Worm (Caenorhabditis elegans) whole organism, L4/young adult: Measurements from ENCODE around the gene C52A10.3.

Experiments used
- W03F9.2 ChIP-seq: fragments of 150-350 bp; optimal IDR thresholded peaks from 2 replicates; lab custom pipeline; 2014; ENCODE audit warnings: missing biosample characterization, missing genetic modification characterization
- dao-5 ChIP-seq: sonication (generic microtip); optimal IDR thresholded peaks from 2 replicates; lab custom pipeline; 2016; ENCODE audit warnings: missing genotype, missing genetic modification characterization, moderate library complexity, missing compliant biosample characterization
- him-1 ChIP-seq: sonication (generic microtip); optimal IDR thresholded peaks from 2 replicates; lab custom pipeline; 2016; ENCODE audit warnings: missing genotype, missing genetic modification reagents, missing genetic modification characterization, missing compliant biosample characterization

The C52A10.3 gene

ce11 chrV:5239404-5239803 lies at the start of gene C52A10.3:
Gene C52A10.3, minus strand, starts transcription at chrV:5239504.
- TF ChIP-seq W03F9.2 (tag; lab: Kevin White, UChicago) (no peak), him-1 (tag; lab: Kevin White, UChicago) (no peak), dao-5 (tag; lab: Kevin White, UChicago) (no peak)

- TF ChIP-seq dao-5 (tag; lab: Kevin White, UChicago) (no peak), W03F9.2 (tag; lab: Kevin White, UChicago) (no peak), him-1 (tag; lab: Kevin White, UChicago) (no peak)
These were observed 49.4 kb upstream of the C52A10.3 start for ce11 chrV:5288676-5289075.

ce11 chrV:5287273-5287672 lies 48.0 kb upstream of the C52A10.3 start, which contains the start of gene Y49G5A.1:
Gene Y49G5A.1, minus strand, starts transcription at chrV:5287373.
- TF ChIP-seq dao-5 (tag; lab: Kevin White, UChicago), result no peak
- no peak for TF ChIP-seq W03F9.2 (tag; lab: Kevin White, UChicago)
- TF ChIP-seq him-1 (tag; lab: Kevin White, UChicago), result no peak

- TF ChIP-seq dao-5 (tag; lab: Kevin White, UChicago) (no peak), W03F9.2 (tag; lab: Kevin White, UChicago) (no peak), him-1 (tag; lab: Kevin White, UChicago) (no peak)
These were observed 38.7 kb upstream of the C52A10.3 start, which contains the start of gene B0238.9 for ce11 chrV:5278001-5278400. Gene B0238.9, minus strand, starts transcription at chrV:5278101.

ce11 chrV:5275426-5276007 lies 36.2 kb upstream of the C52A10.3 start:
- TF ChIP-seq him-1 (tag; lab: Kevin White, UChicago), result no peak
- no peak for TF ChIP-seq dao-5 (tag; lab: Kevin White, UChicago)
- TF ChIP-seq W03F9.2 (tag; lab: Kevin White, UChicago), result no peak

- TF ChIP-seq W03F9.2 (tag; lab: Kevin White, UChicago), result peak; percentile 36
- TF ChIP-seq him-1 (tag; lab: Kevin White, UChicago), result no peak
These were observed 35.7 kb upstream of the C52A10.3 start for ce11 chrV:5274974-5275373.

ce11 chrV:5273770-5274169 lies 34.5 kb upstream of the C52A10.3 start, which contains the start of gene natc-2:
Gene natc-2, plus strand, starts transcription at chrV:5274070.
- no peak for TF ChIP-seq W03F9.2 (tag; lab: Kevin White, UChicago)
- TF ChIP-seq him-1 (tag; lab: Kevin White, UChicago), result no peak
- TF ChIP-seq dao-5 (tag; lab: Kevin White, UChicago), result no peak

DNA sequence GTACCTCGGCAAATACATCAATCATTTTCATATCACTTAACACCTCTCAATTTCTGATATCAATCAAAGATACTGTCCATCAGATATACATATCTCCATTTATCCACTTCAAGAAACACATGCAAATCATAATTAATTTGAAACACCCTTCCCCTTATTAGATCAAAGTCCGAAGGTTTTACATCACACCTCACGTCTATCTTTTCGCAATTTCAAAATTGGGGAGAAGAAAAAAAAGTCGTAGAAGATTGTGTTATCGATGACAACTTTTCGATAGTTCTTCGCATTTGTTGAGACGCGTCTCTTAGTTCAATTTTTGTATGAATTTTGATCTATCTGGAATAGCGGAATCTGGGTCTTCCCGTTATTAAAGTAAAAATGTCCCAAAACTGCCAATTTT lies 33.9 kb upstream of the C52A10.3 start:
- TF ChIP-seq W03F9.2 (tag; lab: Kevin White, UChicago) (no peak), him-1 (tag; lab: Kevin White, UChicago) (no peak), dao-5 (tag; lab: Kevin White, UChicago) (no peak)

ce11 chrV:5272619-5273074 lies 33.3 kb upstream of the C52A10.3 start:
- TF ChIP-seq him-1 (tag; lab: Kevin White, UChicago), result no peak
- TF ChIP-seq dao-5 (tag; lab: Kevin White, UChicago), result no peak
- TF ChIP-seq W03F9.2 (tag; lab: Kevin White, UChicago), result no peak

- TF ChIP-seq dao-5 (tag; lab: Kevin White, UChicago) (no peak), him-1 (tag; lab: Kevin White, UChicago) (no peak), W03F9.2 (tag; lab: Kevin White, UChicago) (no peak)
These were observed 32.7 kb upstream of the C52A10.3 start for ce11 chrV:5272034-5272433.

DNA sequence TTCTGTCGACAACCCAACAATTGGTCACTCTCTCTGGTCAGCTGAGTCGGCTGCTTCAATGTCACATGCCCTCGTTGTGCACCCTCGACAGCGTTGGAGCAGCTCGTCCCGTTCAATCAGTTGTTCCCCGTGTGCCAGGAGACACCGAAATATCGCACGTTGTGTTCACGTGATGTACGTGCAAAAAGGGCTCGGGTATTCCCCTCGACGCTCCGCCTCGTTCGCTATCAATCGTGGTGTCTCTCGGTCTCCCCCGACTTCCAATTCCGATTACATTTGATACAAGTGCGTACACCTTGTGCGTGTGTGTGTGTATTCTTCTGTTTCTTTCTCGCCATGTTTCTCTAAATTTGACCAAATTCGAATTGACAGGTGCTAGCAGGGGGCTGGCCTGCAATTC lies 32.2 kb upstream of the C52A10.3 start:
- TF ChIP-seq dao-5 (tag; lab: Kevin White, UChicago), result no peak
- no peak for TF ChIP-seq W03F9.2 (tag; lab: Kevin White, UChicago)

ce11 chrV:5269024-5269535 lies 29.8 kb upstream of the C52A10.3 start, which contains the start of gene penr-1:
Gene penr-1, plus strand, starts transcription at chrV:5269485.
- no peak for TF ChIP-seq dao-5 (tag; lab: Kevin White, UChicago)
- TF ChIP-seq W03F9.2 (tag; lab: Kevin White, UChicago), result no peak
- no peak for TF ChIP-seq him-1 (tag; lab: Kevin White, UChicago)

DNA sequence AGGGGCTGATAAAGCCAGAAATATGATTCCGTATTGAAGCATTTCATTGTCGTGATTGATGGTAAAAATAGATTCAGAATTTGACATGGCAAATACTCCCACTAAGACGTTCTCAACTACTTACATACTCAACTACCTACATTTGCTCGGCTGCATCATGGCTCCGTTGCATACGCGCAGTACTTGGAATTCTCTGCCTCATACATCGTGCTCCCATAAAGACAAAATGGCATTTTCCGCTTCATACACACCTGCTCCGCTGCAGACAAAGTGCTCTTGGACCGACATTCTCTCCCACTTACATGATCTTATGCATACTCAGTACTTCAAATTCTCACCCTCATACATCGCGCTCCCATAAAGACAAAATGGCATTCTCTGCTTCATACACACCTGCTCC lies 26.3 kb upstream of the C52A10.3 start, which contains the start of the genes srt-69 and B0238.12:
srt-69 (minus strand) TSS at position 101 of the 400 bp plus-strand sequence.
B0238.12 (plus strand) TSS at position 264 of the 400 bp plus-strand sequence.
- no peak for TF ChIP-seq him-1 (tag; lab: Kevin White, UChicago)
- no peak for TF ChIP-seq W03F9.2 (tag; lab: Kevin White, UChicago)
- no peak for TF ChIP-seq dao-5 (tag; lab: Kevin White, UChicago)

- no peak for TF ChIP-seq W03F9.2 (tag; lab: Kevin White, UChicago)
- no peak for TF ChIP-seq dao-5 (tag; lab: Kevin White, UChicago)
- no peak for TF ChIP-seq him-1 (tag; lab: Kevin White, UChicago)
These were observed 23.7 kb upstream of the C52A10.3 start, which contains the start of gene cest-30 for ce11 chrV:5262999-5263398. Gene cest-30, minus strand, starts transcription at chrV:5263099.
